Fruit fly (Drosophila melanogaster): ENCODE results near the gene Targ2.
A peak's percentile ranks its signal among the peaks of the same experiment; 100 is the strongest.

DNA sequence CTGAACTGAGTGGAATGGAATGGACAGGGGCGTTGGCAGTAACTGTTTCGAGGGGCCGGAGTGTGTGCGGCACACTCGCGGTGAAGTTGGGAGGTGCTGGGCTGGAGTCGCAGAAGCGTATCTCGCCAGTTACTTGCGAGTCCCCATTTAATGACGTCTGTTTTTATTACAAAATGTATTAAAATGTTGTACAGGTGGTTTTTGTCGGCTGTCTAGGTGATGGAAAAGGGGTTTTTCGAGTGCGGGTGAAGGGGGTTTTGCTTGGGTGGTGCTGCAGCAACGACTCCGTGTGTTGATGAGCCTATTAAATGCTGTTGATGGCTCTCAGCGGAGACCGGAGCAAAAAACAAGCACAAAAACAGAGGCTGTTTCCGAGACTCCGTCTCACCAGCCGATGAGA is 48.3 kb upstream of the Targ2 start:
- TF ChIP-seq Abd-B (GFP tag; optimal IDR thresholded peaks at IDR 0.05) (no peak), Hr83 (GFP tag; optimal IDR thresholded peaks at IDR 0.05; ENCODE audit: poor library complexity, severe bottlenecking) (no peak), pan (optimal IDR thresholded peaks at IDR 0.05) (no peak), ey (GFP tag; optimal IDR thresholded peaks at IDR 0.05) (peak; percentile 49), N (GFP tag; optimal IDR thresholded peaks at IDR 0.05) (no peak), Myc (optimal IDR thresholded peaks at IDR 0.05) (no peak), sage (GFP tag; optimal IDR thresholded peaks at IDR 0.05) (no peak), fru (GFP tag; optimal IDR thresholded peaks at IDR 0.05) (peak; percentile 70)

All from whole organism, wandering third instar larva.